Worm (Caenorhabditis elegans) whole organism, mixed stage, embryonic: ENCODE measurements around the gene fbxa-13.

ENCODE experiments used
- nhr-237 ChIP-seq: fragments of 150-350 bp; optimal IDR thresholded peaks from 2 replicates; lab custom pipeline; 2014; ENCODE audit warnings: missing biosample characterization, missing genetic modification characterization
- unc-120 ChIP-seq: sonication (generic microtip); optimal IDR thresholded peaks from 2 replicates; lab custom pipeline; 2017; ENCODE audit warnings: missing genetic modification characterization, missing compliant biosample characterization; ENCODE audit not compliant: poor library complexity, severe bottlenecking

- TF ChIP-seq nhr-237 (tag; lab: Kevin White, UChicago), result no peak
- no peak for TF ChIP-seq unc-120 (tag; lab: Kevin White, UChicago)
These were observed 3.4 kb downstream of the fbxa-13 start, which contains the start of gene spex-3 for ce11 chrIII:1702337-1702736.
